Fruit fly (Drosophila melanogaster) whole organism, embryonic: ENCODE measurements around the gene Rbf.
A peak's percentile ranks its signal among the peaks of the same experiment; 100 is the strongest.

ENCODE experiments used
- Atf6 ChIP-seq: fragments of 200-800 bp; sonication (Bioruptor generic); IDR thresholded peaks from 2 replicates; pipeline ENCODE4 v1.3.6; 2022; ENCODE audit warnings: missing biosample characterization, missing genetic modification characterization
- B-H1 ChIP-seq: fragments of 200-800 bp; sonication (Bioruptor generic); IDR thresholded peaks from 3 replicates; pipeline ENCODE4 v1.3.6; 2022; ENCODE audit warnings: missing biosample characterization, missing genetic modification characterization
- CG10321 ChIP-seq: fragments of 200-800 bp; sonication (Bioruptor generic); IDR thresholded peaks from 2 replicates; pipeline ENCODE4 v1.3.6; 2022; ENCODE audit warnings: missing biosample characterization, missing genetic modification characterization
- CG10654 ChIP-seq: fragments of 200-800 bp; sonication (Bioruptor generic); optimal IDR thresholded peaks from 2 replicates; lab custom pipeline; 2016; ENCODE audit warnings: missing biosample characterization, missing genetic modification characterization
- CG11085 ChIP-seq: fragments of 200-800 bp; sonication (Bioruptor generic); IDR thresholded peaks from 2 replicates; pipeline ENCODE4 v1.3.6; 2022; ENCODE audit warnings: missing biosample characterization, missing genetic modification characterization
- CG11398 ChIP-seq: fragments of 200-800 bp; sonication (Bioruptor generic); optimal IDR thresholded peaks from 2 replicates; lab custom pipeline; 2016; ENCODE audit warnings: missing biosample characterization, missing genetic modification characterization
- CG12071 ChIP-seq: fragments of 200-800 bp; sonication (Bioruptor generic); optimal IDR thresholded peaks from 3 replicates; lab custom pipeline; 2018; ENCODE audit warnings: missing biosample characterization, mild to moderate bottlenecking, missing genetic modification characterization
- CG12155 ChIP-seq: fragments of 200-800 bp; sonication (Bioruptor generic); optimal IDR thresholded peaks from 3 replicates; lab custom pipeline; 2016; ENCODE audit warnings: missing biosample characterization, missing genetic modification characterization
- CG12659 ChIP-seq: fragments of 200-800 bp; sonication (Bioruptor generic); optimal IDR thresholded peaks from 3 replicates; lab custom pipeline; 2017; ENCODE audit warnings: mild to moderate bottlenecking, missing biosample characterization, missing genetic modification reagents, missing genetic modification characterization
- CG14050 ChIP-seq: fragments of 200-800 bp; sonication (Bioruptor generic); IDR thresholded peaks from 3 replicates; pipeline ENCODE4 v1.3.6; 2022; ENCODE audit warnings: missing biosample characterization, missing genetic modification characterization
- CG1529 ChIP-seq: fragments of 200-800 bp; sonication (Bioruptor generic); optimal IDR thresholded peaks from 3 replicates; lab custom pipeline; 2018; ENCODE audit warnings: missing biosample characterization, missing genetic modification characterization
- CG17361 ChIP-seq: fragments of 200-800 bp; sonication (Bioruptor generic); IDR thresholded peaks from 3 replicates; pipeline ENCODE4 v1.3.6; 2022; ENCODE audit warnings: missing biosample characterization, missing genetic modification characterization
- CG17912 ChIP-seq: fragments of 200-800 bp; sonication (Bioruptor generic); optimal IDR thresholded peaks from 2 replicates; lab custom pipeline; 2018; ENCODE audit warnings: missing biosample characterization, mild to moderate bottlenecking, missing genetic modification characterization
- CG18764 ChIP-seq: fragments of 200-800 bp; sonication (Bioruptor generic); optimal IDR thresholded peaks from 3 replicates; lab custom pipeline; 2016; ENCODE audit warnings: missing biosample characterization, missing genetic modification characterization
- CG31388 ChIP-seq: fragments of 200-800 bp; sonication (Bioruptor generic); optimal IDR thresholded peaks from 2 replicates; lab custom pipeline; 2016; ENCODE audit warnings: missing biosample characterization, missing genetic modification characterization
- CG3163 ChIP-seq: fragments of 200-800 bp; sonication (Bioruptor generic); optimal IDR thresholded peaks from 3 replicates; lab custom pipeline; 2016; ENCODE audit warnings: missing biosample characterization, missing genetic modification characterization
- CG3281 ChIP-seq: fragments of 200-800 bp; sonication (Bioruptor generic); optimal IDR thresholded peaks from 3 replicates; lab custom pipeline; 2017; ENCODE audit warnings: missing biosample characterization, mild to moderate bottlenecking, missing genetic modification characterization
- CG4328 ChIP-seq: fragments of 200-800 bp; sonication (Bioruptor generic); optimal IDR thresholded peaks from 3 replicates; lab custom pipeline; 2017; ENCODE audit warnings: missing biosample characterization, missing genetic modification reagents, missing genetic modification characterization
- CG4730 ChIP-seq: fragments of 200-800 bp; sonication (Bioruptor generic); IDR thresholded peaks from 2 replicates; pipeline ENCODE4 v1.3.6; 2022; ENCODE audit warnings: missing biosample characterization, missing genetic modification characterization
- CG6791 ChIP-seq: fragments of 200-800 bp; sonication (Bioruptor generic); IDR thresholded peaks from 3 replicates; pipeline ENCODE4 v1.3.6; 2022; ENCODE audit warnings: missing biosample characterization, missing genetic modification characterization; ENCODE audit not compliant: partially characterized antibody
- CG7357 ChIP-seq: fragments of 200-800 bp; sonication (Bioruptor generic); IDR thresholded peaks from 3 replicates; pipeline ENCODE4 v1.3.6; 2022; ENCODE audit warnings: missing biosample characterization, missing genetic modification characterization
- CG7556 ChIP-seq: fragments of 200-800 bp; sonication (Bioruptor generic); optimal IDR thresholded peaks from 2 replicates; lab custom pipeline; 2017; ENCODE audit warnings: missing biosample characterization, mild to moderate bottlenecking, missing genetic modification characterization
- CG8924 ChIP-seq: fragments of 200-800 bp; optimal IDR thresholded peaks from 3 replicates; lab custom pipeline; 2019; ENCODE audit warnings: missing biosample characterization, mild to moderate bottlenecking, missing genetic modification characterization, moderate library complexity
- CG9609 ChIP-seq: fragments of 200-800 bp; sonication (Bioruptor generic); optimal IDR thresholded peaks from 3 replicates; lab custom pipeline; 2016; ENCODE audit warnings: missing biosample characterization, missing genetic modification characterization
- CHES-1-like ChIP-seq: fragments of 200-800 bp; sonication (Bioruptor generic); optimal IDR thresholded peaks from 2 replicates; lab custom pipeline; 2016; ENCODE audit warnings: missing biosample characterization, missing genetic modification characterization
- Chrac-16 ChIP-seq: fragments of 200-800 bp; sonication (Bioruptor generic); optimal IDR thresholded peaks from 3 replicates; lab custom pipeline; 2016; ENCODE audit warnings: missing biosample characterization, missing genetic modification characterization
- Dek ChIP-seq: fragments of 200-800 bp; sonication (Bioruptor generic); optimal IDR thresholded peaks from 3 replicates; lab custom pipeline; 2019; ENCODE audit warnings: missing biosample characterization, mild to moderate bottlenecking, missing genetic modification characterization, moderate library complexity
- Dip3 ChIP-seq: fragments of 200-800 bp; sonication (Bioruptor generic); optimal IDR thresholded peaks from 3 replicates; lab custom pipeline; 2016; ENCODE audit warnings: missing biosample characterization, missing genetic modification characterization
- Doc2 ChIP-seq: fragments of 200-800 bp; sonication (Bioruptor generic); IDR thresholded peaks from 2 replicates; pipeline ENCODE4 v1.3.6; 2022; ENCODE audit warnings: missing biosample characterization, missing genetic modification characterization
- E2f1 ChIP-seq: fragments of 200-800 bp; sonication (Bioruptor generic); IDR thresholded peaks from 2 replicates; pipeline ENCODE4 v1.3.6; 2022; ENCODE audit warnings: missing biosample characterization, missing genetic modification characterization
- Fer1 ChIP-seq: fragments of 200-800 bp; sonication (Bioruptor generic); optimal IDR thresholded peaks from 2 replicates; lab custom pipeline; 2017; ENCODE audit warnings: missing biosample characterization, mild to moderate bottlenecking, missing genetic modification characterization
- HHEX ChIP-seq: fragments of 200-800 bp; sonication (Bioruptor generic); optimal IDR thresholded peaks from 3 replicates; lab custom pipeline; 2017; ENCODE audit warnings: missing biosample characterization, mild to moderate bottlenecking, missing genetic modification characterization, missing genetic modification reagents
- HLH4C ChIP-seq: fragments of 200-800 bp; sonication (Bioruptor generic); IDR thresholded peaks from 3 replicates; pipeline ENCODE4 v1.3.6; 2022; ENCODE audit warnings: missing biosample characterization, missing genetic modification characterization; ENCODE audit not compliant: partially characterized antibody
- Hr51 ChIP-seq, 2 experiments: fragments of 200-800 bp; sonication (Bioruptor generic); optimal IDR thresholded peaks; 2 replicates in 1 of 2; 3 replicates in 1 of 2; lab custom pipeline; 2016 to 2018; ENCODE audit warnings: missing biosample characterization in 2 of 2, missing genetic modification characterization in 2 of 2, mild to moderate bottlenecking in 1 of 2, moderate library complexity in 1 of 2
- Side ChIP-seq: fragments of 200-800 bp; sonication (Bioruptor generic); optimal IDR thresholded peaks from 2 replicates; lab custom pipeline; 2016; ENCODE audit warnings: missing biosample characterization, missing genetic modification characterization
- Xbp1 ChIP-seq: fragments of 200-800 bp; sonication (Bioruptor generic); optimal IDR thresholded peaks from 3 replicates; lab custom pipeline; 2016; ENCODE audit warnings: missing biosample characterization, mild to moderate bottlenecking, missing genetic modification characterization
- bowl ChIP-seq: fragments of 200-800 bp; sonication (Bioruptor generic); IDR thresholded peaks from 2 replicates; pipeline ENCODE4 v1.3.6; 2022; ENCODE audit warnings: missing biosample characterization, missing genetic modification characterization
- crol ChIP-seq: fragments of 200-800 bp; sonication (Bioruptor generic); IDR thresholded peaks from 2 replicates; pipeline ENCODE4 v1.3.6; 2022; ENCODE audit warnings: missing biosample characterization, missing genetic modification characterization
- dati ChIP-seq: fragments of 200-800 bp; sonication (Bioruptor generic); IDR thresholded peaks from 2 replicates; pipeline ENCODE4 v1.3.6; 2022; ENCODE audit warnings: missing biosample characterization, missing genetic modification characterization
- exex ChIP-seq: fragments of 200-800 bp; sonication (Bioruptor generic); optimal IDR thresholded peaks from 4 replicates; lab custom pipeline; 2018; ENCODE audit warnings: missing biosample characterization, mild to moderate bottlenecking, missing genetic modification characterization, moderate library complexity
- fu2 ChIP-seq: fragments of 200-800 bp; sonication (Bioruptor generic); optimal IDR thresholded peaks from 2 replicates; lab custom pipeline; 2016; ENCODE audit warnings: missing biosample characterization, missing genetic modification characterization
- gce ChIP-seq: fragments of 200-800 bp; sonication (Bioruptor generic); IDR thresholded peaks from 3 replicates; pipeline ENCODE4 v1.3.6; 2022; ENCODE audit warnings: missing biosample characterization, missing genetic modification characterization
- pan ChIP-seq, 4 experiments: fragments of >200 bp in 3 of 4; fragments of 200-800 bp in 1 of 4; sonication (Bioruptor generic) in 1 of 4; optimal IDR thresholded peaks in 3 of 4; IDR thresholded peaks in 1 of 4; 2 replicates each; pipeline versions ENCODE4 v1.3.6 to Lab custom; 2017 to 2022; ENCODE audit warnings: missing biosample characterization in 2 of 4, missing genetic modification characterization in 2 of 4, mixed read lengths in 1 of 4
- pfk ChIP-seq: fragments of 200-800 bp; sonication (Bioruptor generic); optimal IDR thresholded peaks from 2 replicates; lab custom pipeline; 2018; ENCODE audit warnings: missing biosample characterization, mild to moderate bottlenecking, missing genetic modification characterization, moderate library complexity
- pzg ChIP-seq: fragments of 200-800 bp; sonication (Bioruptor generic); optimal IDR thresholded peaks from 3 replicates; lab custom pipeline; 2018; ENCODE audit warnings: missing biosample characterization, mild to moderate bottlenecking, missing genetic modification characterization, moderate library complexity
- rib ChIP-seq: fragments of 200-800 bp; sonication (Bioruptor generic); IDR thresholded peaks from 2 replicates; pipeline ENCODE4 v1.3.6; 2022; ENCODE audit warnings: missing biosample characterization, missing genetic modification characterization
- salm ChIP-seq: fragments of 200-800 bp; sonication (Bioruptor generic); optimal IDR thresholded peaks from 2 replicates; lab custom pipeline; 2018; ENCODE audit warnings: missing biosample characterization, mild to moderate bottlenecking, missing genetic modification characterization
- trem ChIP-seq: fragments of 200-800 bp; optimal IDR thresholded peaks from 3 replicates; lab custom pipeline; 2019; ENCODE audit warnings: missing biosample characterization, mild to moderate bottlenecking, missing genetic modification characterization, moderate library complexity
- unpg ChIP-seq: fragments of 200-800 bp; sonication (Bioruptor generic); optimal IDR thresholded peaks from 3 replicates; lab custom pipeline; 2018; ENCODE audit warnings: missing biosample characterization, mild to moderate bottlenecking, missing genetic modification characterization, moderate library complexity
- zf30C ChIP-seq: fragments of 200-800 bp; sonication (Bioruptor generic); optimal IDR thresholded peaks from 3 replicates; lab custom pipeline; 2018; ENCODE audit warnings: missing biosample characterization, mild to moderate bottlenecking, missing genetic modification characterization

Rbf gene

dm6 chrX:801157-801872 is at the start of gene Rbf (continued):
- TF ChIP-seq CG3163 (GFP tag; lab: Kevin White, UChicago) (no peak), CG12071 (GFP tag; lab: Kevin White, UChicago) (no peak), E2f1 (GFP tag; lab: Robert Waterston, UW) (0 out of 2 replicates have a peak, but pooled peaks have one; percentile 6), Chrac-16 (GFP tag; lab: Kevin White, UChicago) (peak; percentile 11), salm (tag; lab: Kevin White, UChicago) (no peak), zf30C (GFP tag; lab: Kevin White, UChicago) (no peak), CG7357 (GFP tag; lab: Robert Waterston, UW) (no peak), Dek (tag; lab: Kevin White, UChicago) (no peak), exex (tag; lab: Kevin White, UChicago) (no peak), trem (tag; lab: Kevin White, UChicago) (peak; percentile 32), CG12155 (GFP tag; lab: Kevin White, UChicago) (no peak), CG10654 (GFP tag; lab: Kevin White, UChicago) (no peak), Doc2 (GFP tag; lab: Robert Waterston, UW) (no peak), CG14050 (GFP tag; lab: Robert Waterston, UW) (no peak), Xbp1 (no peak), CG9609 (GFP tag; lab: Kevin White, UChicago) (no peak), Atf6 (no peak), B-H1 (GFP tag; lab: Robert Waterston, UW) (no peak), CG3281 (GFP tag; lab: Kevin White, UChicago) (no peak), crol (no peak), CG11085 (no peak), Fer1 (GFP tag; lab: Kevin White, UChicago) (no peak), HHEX (GFP tag; lab: Kevin White, UChicago) (no peak), CG10321 (GFP tag; lab: Robert Waterston, UW) (no peak), CG11398 (GFP tag; lab: Kevin White, UChicago) (no peak), dati (GFP tag; lab: Robert Waterston, UW) (no peak), CG18764 (GFP tag; lab: Kevin White, UChicago) (no peak), bowl (no peak), CG7556 (GFP tag; lab: Kevin White, UChicago) (no peak), Hr51 (GFP tag; optimal IDR thresholded peaks at IDR 0.05; lab: Kevin White, UChicago) (no peak), CG4730 (GFP tag; lab: Robert Waterston, UW) (no peak), rib (GFP tag; lab: Robert Waterston, UW) (no peak), HLH4C (GFP tag; lab: Robert Waterston, UW) (peak; percentile 43; the same call in 2 of the 3 replicates), CG17361 (GFP tag; lab: Robert Waterston, UW) (no peak), CG31388 (GFP tag; lab: Kevin White, UChicago) (no peak), CHES-1-like (no peak), fu2 (GFP tag; lab: Kevin White, UChicago) (no peak), CG4328 (GFP tag; lab: Kevin White, UChicago) (no peak), Side (GFP tag; lab: Kevin White, UChicago) (no peak), pzg (GFP tag; lab: Kevin White, UChicago) (peak; percentile 69), Dip3 (GFP tag; lab: Kevin White, UChicago) (peak; percentile 40), CG17912 (GFP tag; lab: Kevin White, UChicago) (no peak), CG1529 (no peak), pfk (GFP tag; lab: Kevin White, UChicago) (no peak), CG6791 (GFP tag; lab: Robert Waterston, UW) (peak; percentile 47; the same call in 1 of the 3 replicates), unpg (no peak), gce (GFP tag; lab: Robert Waterston, UW) (no peak), CG8924 (tag; lab: Kevin White, UChicago) (no peak), pan (optimal IDR thresholded peaks at IDR 0.05; lab: Kevin White, UChicago) (no peak), pan (GFP tag; optimal IDR thresholded peaks at IDR 0.05 in 1 of 2, IDR thresholded peaks at IDR 0.05 in 1 of 2) (no peak), CG12659 (peak; percentile 41)
